Fruit fly (Drosophila melanogaster) whole organism, embryonic: Measurements from ENCODE around the gene Gss1.

Experiments used
- Asciz ChIP-seq: fragments of 200-800 bp; sonication (Bioruptor generic); optimal IDR thresholded peaks from 2 replicates; lab custom pipeline; 2017; ENCODE audit warnings: missing biosample characterization, mild to moderate bottlenecking, missing genetic modification characterization, missing genetic modification reagents
- BEAF-32 ChIP-seq: fragments of 200-800 bp; sonication (Bioruptor generic); optimal IDR thresholded peaks from 3 replicates; lab custom pipeline; 2017; ENCODE audit warnings: missing biosample characterization, missing genetic modification characterization, mild to moderate bottlenecking, moderate library complexity, missing genetic modification reagents
- CG11695 ChIP-seq: fragments of 200-800 bp; sonication (Bioruptor generic); IDR thresholded peaks from 3 replicates; pipeline ENCODE4 v1.3.6; 2022; ENCODE audit warnings: missing biosample characterization, missing genetic modification characterization
- CG15696 ChIP-seq: fragments of 200-800 bp; sonication (Bioruptor generic); optimal IDR thresholded peaks from 2 replicates; lab custom pipeline; 2019; ENCODE audit warnings: missing biosample characterization, mild to moderate bottlenecking, missing genetic modification characterization, moderate library complexity
- CG16863 ChIP-seq: fragments of 200-800 bp; sonication (Bioruptor generic); optimal IDR thresholded peaks from 3 replicates; lab custom pipeline; 2016; ENCODE audit warnings: missing biosample characterization, missing genetic modification characterization
- CG17912 ChIP-seq: fragments of 200-800 bp; sonication (Bioruptor generic); optimal IDR thresholded peaks from 2 replicates; lab custom pipeline; 2018; ENCODE audit warnings: missing biosample characterization, mild to moderate bottlenecking, missing genetic modification characterization
- CG1792 ChIP-seq: fragments of 200-800 bp; sonication (Bioruptor generic); optimal IDR thresholded peaks from 2 replicates; lab custom pipeline; 2016; ENCODE audit warnings: missing biosample characterization, missing genetic modification characterization
- CG18262 ChIP-seq: fragments of 200-800 bp; optimal IDR thresholded peaks from 3 replicates; lab custom pipeline; 2019; ENCODE audit warnings: missing biosample characterization, mild to moderate bottlenecking, missing genetic modification characterization, moderate library complexity
- CG18476 ChIP-seq: fragments of 200-800 bp; sonication (Bioruptor generic); optimal IDR thresholded peaks from 2 replicates; lab custom pipeline; 2016; ENCODE audit warnings: missing biosample characterization, mild to moderate bottlenecking, missing genetic modification characterization
- CG30020 ChIP-seq: fragments of 200-800 bp; optimal IDR thresholded peaks from 2 replicates; lab custom pipeline; 2019; ENCODE audit warnings: missing biosample characterization, mild to moderate bottlenecking, missing genetic modification characterization, moderate library complexity
- CG4617 ChIP-seq: fragments of 200-800 bp; sonication (Bioruptor generic); optimal IDR thresholded peaks from 3 replicates; lab custom pipeline; 2016; ENCODE audit warnings: missing biosample characterization, missing genetic modification characterization, borderline replicate concordance
- CG4730 ChIP-seq: fragments of 200-800 bp; sonication (Bioruptor generic); IDR thresholded peaks from 2 replicates; pipeline ENCODE4 v1.3.6; 2022; ENCODE audit warnings: missing biosample characterization, missing genetic modification characterization
- CG6175 ChIP-seq: fragments of 200-800 bp; sonication (Bioruptor generic); IDR thresholded peaks from 3 replicates; pipeline ENCODE4 v1.3.6; 2022; ENCODE audit warnings: missing biosample characterization, missing genetic modification characterization
- CG6689 ChIP-seq: fragments of 200-800 bp; sonication (Bioruptor generic); IDR thresholded peaks from 2 replicates; pipeline ENCODE4 v1.3.6; 2022; ENCODE audit warnings: missing biosample characterization, missing genetic modification characterization
- CG7372 ChIP-seq: fragments of 200-800 bp; sonication (Bioruptor generic); IDR thresholded peaks from 2 replicates; pipeline ENCODE4 v1.3.6; 2022; ENCODE audit warnings: missing biosample characterization, missing genetic modification characterization
- CG7745 ChIP-seq: fragments of 200-800 bp; sonication (Bioruptor generic); optimal IDR thresholded peaks from 2 replicates; lab custom pipeline; 2018; ENCODE audit warnings: missing biosample characterization, mild to moderate bottlenecking, missing genetic modification characterization, moderate library complexity
- CG9817 ChIP-seq: fragments of 200-800 bp; sonication (Bioruptor generic); optimal IDR thresholded peaks from 2 replicates; lab custom pipeline; 2018; ENCODE audit warnings: missing biosample characterization, mild to moderate bottlenecking, missing genetic modification characterization, moderate library complexity
- CG9932 ChIP-seq: fragments of 200-800 bp; sonication (Bioruptor generic); IDR thresholded peaks from 2 replicates; pipeline ENCODE4 v1.3.6; 2022; ENCODE audit warnings: missing biosample characterization, missing genetic modification characterization
- CrebB ChIP-seq: fragments of 200-800 bp; sonication (Bioruptor generic); optimal IDR thresholded peaks from 3 replicates; lab custom pipeline; 2018; ENCODE audit warnings: missing biosample characterization, mild to moderate bottlenecking, missing genetic modification characterization
- Ets97D ChIP-seq: fragments of 200-800 bp; sonication (Bioruptor generic); optimal IDR thresholded peaks from 3 replicates; lab custom pipeline; 2016; ENCODE audit warnings: missing biosample characterization, missing genetic modification characterization
- HLH54F ChIP-seq: fragments of 200-800 bp; sonication (Bioruptor generic); optimal IDR thresholded peaks from 3 replicates; lab custom pipeline; 2016; ENCODE audit warnings: missing biosample characterization, missing genetic modification characterization
- Hmx ChIP-seq: fragments of 200-800 bp; sonication (Bioruptor generic); optimal IDR thresholded peaks from 2 replicates; lab custom pipeline; 2016; ENCODE audit warnings: missing biosample characterization, missing genetic modification characterization
- Hr39 ChIP-seq: fragments of >200 bp; optimal IDR thresholded peaks from 2 replicates; lab custom pipeline; 2017
- Myb ChIP-seq: fragments of 200-800 bp; sonication (Bioruptor generic); optimal IDR thresholded peaks from 2 replicates; lab custom pipeline; 2016; ENCODE audit warnings: missing biosample characterization, missing genetic modification characterization
- NK7.1 ChIP-seq: fragments of 200-800 bp; sonication (Bioruptor generic); optimal IDR thresholded peaks from 3 replicates; lab custom pipeline; 2016; ENCODE audit warnings: missing biosample characterization, missing genetic modification characterization
- Nf-YB ChIP-seq: fragments of 200-800 bp; sonication (Bioruptor generic); optimal IDR thresholded peaks from 3 replicates; lab custom pipeline; 2019; ENCODE audit warnings: missing biosample characterization, mild to moderate bottlenecking, missing genetic modification characterization, moderate library complexity
- Pdp1 ChIP-seq, 2 experiments: fragments of 200-800 bp; sonication (Bioruptor generic); optimal IDR thresholded peaks; 3 replicates each; lab custom pipeline; 2016; ENCODE audit warnings: missing biosample characterization in 2 of 2, missing genetic modification characterization in 2 of 2, mild to moderate bottlenecking in 1 of 2, moderate library complexity in 1 of 2
- Stat92E ChIP-seq, 3 experiments: fragments of >200 bp in 2 of 3; fragments of 200-800 bp in 1 of 3; sonication (Bioruptor generic) in 1 of 3; optimal IDR thresholded peaks; 2 replicates each; lab custom pipeline; 2017 to 2019; ENCODE audit warnings: missing biosample characterization in 3 of 3, missing genetic modification characterization in 3 of 3, mild to moderate bottlenecking in 1 of 3, moderate library complexity in 1 of 3
- TFAM ChIP-seq: fragments of 200-800 bp; sonication (Bioruptor generic); optimal IDR thresholded peaks from 2 replicates; lab custom pipeline; 2017; ENCODE audit warnings: missing biosample characterization, missing genetic modification characterization, inconsistent platforms
- Tbp ChIP-seq: fragments of >200 bp; optimal IDR thresholded peaks from 2 replicates; lab custom pipeline; 2018; ENCODE audit warnings: missing biosample characterization, missing genetic modification characterization
- bab2 ChIP-seq: fragments of 200-800 bp; sonication (Bioruptor generic); optimal IDR thresholded peaks from 2 replicates; lab custom pipeline; 2016; ENCODE audit warnings: missing biosample characterization, missing genetic modification characterization
- cad ChIP-seq: fragments of >200 bp; optimal IDR thresholded peaks from 2 replicates; lab custom pipeline; 2017; ENCODE audit warnings: missing biosample characterization, missing genetic modification characterization
- cg ChIP-seq: fragments of 200-800 bp; sonication (Bioruptor generic); optimal IDR thresholded peaks from 3 replicates; lab custom pipeline; 2019; ENCODE audit warnings: missing biosample characterization, mild to moderate bottlenecking, missing genetic modification characterization, moderate library complexity
- chinmo ChIP-seq: fragments of 200-800 bp; sonication (Bioruptor generic); IDR thresholded peaks from 4 replicates; pipeline ENCODE4 v1.3.6; 2022; ENCODE audit warnings: missing biosample characterization, missing genetic modification characterization; ENCODE audit not compliant: partially characterized antibody
- chn ChIP-seq: fragments of 200-800 bp; sonication (Bioruptor generic); optimal IDR thresholded peaks from 2 replicates; lab custom pipeline; 2016; ENCODE audit warnings: missing biosample characterization, missing genetic modification characterization
- dan ChIP-seq: fragments of 200-800 bp; sonication (Bioruptor generic); IDR thresholded peaks from 2 replicates; pipeline ENCODE4 v1.3.6; 2022; ENCODE audit warnings: missing biosample characterization, missing genetic modification characterization
- dm ChIP-seq: fragments of 200-800 bp; sonication (Bioruptor generic); optimal IDR thresholded peaks from 3 replicates; lab custom pipeline; 2016; ENCODE audit warnings: missing biosample characterization, missing genetic modification characterization
- eve ChIP-seq, 2 experiments: fragments of >200 bp; optimal IDR thresholded peaks; 2 replicates each; lab custom pipeline; 2017; ENCODE audit warnings: missing biosample characterization in 2 of 2, missing genetic modification characterization in 2 of 2
- gsb ChIP-seq: fragments of 200-800 bp; sonication (Bioruptor generic); IDR thresholded peaks from 2 replicates; pipeline ENCODE4 v1.3.6; 2022; ENCODE audit warnings: missing biosample characterization, missing genetic modification characterization
- gsb-n ChIP-seq: fragments of 200-800 bp; sonication (Bioruptor generic); optimal IDR thresholded peaks from 3 replicates; lab custom pipeline; 2018; ENCODE audit warnings: missing biosample characterization, mild to moderate bottlenecking, missing genetic modification characterization
- lola ChIP-seq, 3 experiments: fragments of >200 bp in 2 of 3; fragments of 200-800 bp in 1 of 3; sonication (Bioruptor generic) in 1 of 3; optimal IDR thresholded peaks; 2 replicates each; lab custom pipeline; 2017 to 2019; ENCODE audit warnings: missing biosample characterization in 3 of 3, missing genetic modification characterization in 3 of 3, mild to moderate bottlenecking in 1 of 3, moderate library complexity in 1 of 3
- luna ChIP-seq: fragments of 200-800 bp; sonication (Bioruptor generic); optimal IDR thresholded peaks from 2 replicates; lab custom pipeline; 2016; ENCODE audit warnings: missing biosample characterization, missing genetic modification characterization
- nerfin-1 ChIP-seq: fragments of 200-800 bp; sonication (Bioruptor generic); optimal IDR thresholded peaks from 3 replicates; lab custom pipeline; 2019; ENCODE audit warnings: missing biosample characterization, mild to moderate bottlenecking, missing genetic modification characterization, moderate library complexity
- peb ChIP-seq: fragments of 200-800 bp; sonication (Bioruptor generic); IDR thresholded peaks from 2 replicates; pipeline ENCODE4 v1.3.6; 2022; ENCODE audit warnings: missing biosample characterization, missing genetic modification characterization
- prd ChIP-seq, 3 experiments: fragments of >200 bp in 2 of 3; fragments of 200-800 bp in 1 of 3; sonication (Bioruptor generic) in 1 of 3; optimal IDR thresholded peaks in 2 of 3; IDR thresholded peaks in 1 of 3; 2 replicates in 2 of 3; 3 replicates in 1 of 3; pipeline versions ENCODE4 v1.3.6 to Lab custom; 2017 to 2022; ENCODE audit warnings: missing biosample characterization in 1 of 3, missing genetic modification characterization in 1 of 3
- rib ChIP-seq: fragments of 200-800 bp; sonication (Bioruptor generic); IDR thresholded peaks from 2 replicates; pipeline ENCODE4 v1.3.6; 2022; ENCODE audit warnings: missing biosample characterization, missing genetic modification characterization
- sna ChIP-seq: fragments of 200-800 bp; sonication (Bioruptor generic); IDR thresholded peaks from 2 replicates; pipeline ENCODE4 v1.3.6; 2022; ENCODE audit warnings: missing biosample characterization, missing genetic modification characterization; ENCODE audit not compliant: partially characterized antibody
- trh ChIP-seq: fragments of 200-800 bp; sonication (Bioruptor generic); optimal IDR thresholded peaks from 2 replicates; lab custom pipeline; 2016; ENCODE audit warnings: missing biosample characterization, missing genetic modification characterization

Gene Gss1

dm6 chrX:17876518-17876917, 12.8 kb upstream of the Gss1 start:
- TF ChIP-seq Asciz (no peak), rib (no peak), peb (GFP tag; lab: Robert Waterston, UW) (no peak), CG6175 (GFP tag; lab: Robert Waterston, UW) (no peak), CG16863 (GFP tag; lab: Kevin White, UChicago) (no peak), BEAF-32 (GFP tag; lab: Kevin White, UChicago) (no peak), CG18262 (tag; lab: Kevin White, UChicago) (no peak), CG15696 (tag; lab: Kevin White, UChicago) (no peak), CG6689 (GFP tag; lab: Robert Waterston, UW) (no peak), Myb (no peak), sna (GFP tag; lab: Robert Waterston, UW) (no peak), CG4730 (GFP tag; lab: Robert Waterston, UW) (no peak), Hr39 (no peak), Pdp1 (GFP tag; optimal IDR thresholded peaks at IDR 0.05; lab: Kevin White, UChicago) (no peak), CG9817 (tag; lab: Kevin White, UChicago) (no peak), dan (GFP tag; lab: Robert Waterston, UW) (no peak)

- 0 out of 4 replicates have a peak, but pooled peaks have one; percentile 53 for TF ChIP-seq chinmo (GFP tag; lab: Robert Waterston, UW)
- no peak for TF ChIP-seq nerfin-1 (tag; lab: Kevin White, UChicago)
- peak; percentile 36 for TF ChIP-seq cg (GFP tag; lab: Kevin White, UChicago)
- TF ChIP-seq eve (GFP tag; optimal IDR thresholded peaks at IDR 0.05; lab: Kevin White, UChicago) = peak in 1 of 2 experiments; percentile 13
These were observed 11.4 kb upstream of the Gss1 start for dm6 chrX:17877974-17878373.

dm6 chrX:17878632-17879033, 10.7 kb upstream of the Gss1 start:
- TF ChIP-seq Tbp (no peak), CG11695 (GFP tag; lab: Robert Waterston, UW) (no peak), CG18476 (GFP tag; lab: Kevin White, UChicago) (no peak), CG7745 (tag; lab: Kevin White, UChicago) (no peak), CG4617 (no peak), CG7372 (GFP tag; lab: Robert Waterston, UW) (no peak), CrebB (tag; lab: Kevin White, UChicago) (no peak), lola (GFP tag; optimal IDR thresholded peaks at IDR 0.05; lab: Kevin White, UChicago) (no peak), trh (GFP tag; lab: Kevin White, UChicago) (no peak), bab2 (no peak), Hmx (GFP tag; lab: Kevin White, UChicago) (no peak), CG30020 (no peak), Nf-YB (GFP tag; lab: Kevin White, UChicago) (no peak), Stat92E (GFP tag; optimal IDR thresholded peaks at IDR 0.05; lab: Kevin White, UChicago) (no peak), Ets97D (GFP tag; lab: Kevin White, UChicago) (no peak), luna (no peak), CG17912 (GFP tag; lab: Kevin White, UChicago) (no peak), dm (peak; percentile 26), TFAM (GFP tag; lab: Kevin White, UChicago) (no peak), chn (no peak), cad (GFP tag; lab: Kevin White, UChicago) (no peak), CG1792 (no peak), CG4730 (GFP tag; lab: Robert Waterston, UW) (no peak), prd (optimal IDR thresholded peaks at IDR 0.05; lab: Kevin White, UChicago) (no peak), prd (GFP tag; IDR thresholded peaks at IDR 0.05; lab: Robert Waterston, UW) (no peak), NK7.1 (GFP tag; lab: Kevin White, UChicago) (no peak), CG9932 (GFP tag; lab: Robert Waterston, UW) (no peak), dan (GFP tag; lab: Robert Waterston, UW) (no peak), gsb (no peak), gsb-n (no peak), HLH54F (GFP tag; lab: Kevin White, UChicago) (no peak)
